Fruit fly (Drosophila melanogaster) whole organism, prepupa: ENCODE measurements around the gene CG14431.

ENCODE experiments used
- Blimp-1 ChIP-seq: fragments of 200-800 bp; sonication (Bioruptor generic); optimal IDR thresholded peaks from 3 replicates; lab custom pipeline; 2017; ENCODE audit warnings: missing biosample characterization, missing genetic modification characterization, mild to moderate bottlenecking, moderate library complexity, missing genetic modification reagents
- CG10631 ChIP-seq: fragments of 200-800 bp; sonication (Bioruptor generic); optimal IDR thresholded peaks from 2 replicates; lab custom pipeline; 2016; ENCODE audit warnings: missing biosample characterization, missing genetic modification characterization
- CG10669 ChIP-seq: fragments of 200-800 bp; sonication (Bioruptor generic); optimal IDR thresholded peaks from 3 replicates; lab custom pipeline; 2018; ENCODE audit warnings: missing biosample characterization, mild to moderate bottlenecking, missing genetic modification characterization, moderate library complexity
- CG11294 ChIP-seq: fragments of 200-800 bp; sonication (Bioruptor generic); IDR thresholded peaks from 2 replicates; pipeline ENCODE4 v1.3.6; 2022; ENCODE audit warnings: missing biosample characterization, missing genetic modification characterization
- CG11762 ChIP-seq: fragments of 200-800 bp; sonication (Bioruptor generic); optimal IDR thresholded peaks from 3 replicates; lab custom pipeline; 2016; ENCODE audit warnings: missing biosample characterization, missing genetic modification characterization; ENCODE audit not compliant: insufficient read depth
- CG11902 ChIP-seq: fragments of 200-800 bp; sonication (Bioruptor generic); optimal IDR thresholded peaks from 3 replicates; lab custom pipeline; 2016; ENCODE audit warnings: missing biosample characterization, missing genetic modification characterization
- CG15336 ChIP-seq: fragments of 200-800 bp; sonication (Bioruptor generic); IDR thresholded peaks from 2 replicates; pipeline ENCODE4 v1.3.6; 2022; ENCODE audit warnings: missing biosample characterization, missing genetic modification characterization
- CG16779 ChIP-seq: fragments of 200-800 bp; sonication (Bioruptor generic); optimal IDR thresholded peaks from 3 replicates; lab custom pipeline; 2017; ENCODE audit warnings: missing biosample characterization, mild to moderate bottlenecking, missing genetic modification characterization
- CG3032 ChIP-seq: fragments of 200-800 bp; optimal IDR thresholded peaks from 2 replicates; lab custom pipeline; 2019; ENCODE audit warnings: missing biosample characterization, mild to moderate bottlenecking, missing genetic modification characterization, moderate library complexity
- CG3919 ChIP-seq: fragments of 200-800 bp; sonication (Bioruptor generic); optimal IDR thresholded peaks from 3 replicates; lab custom pipeline; 2016; ENCODE audit warnings: missing biosample characterization, missing genetic modification characterization
- CG6163 ChIP-seq: fragments of 200-800 bp; sonication (Bioruptor generic); IDR thresholded peaks from 3 replicates; pipeline ENCODE4 v1.3.6; 2022; ENCODE audit warnings: missing biosample characterization, missing genetic modification characterization
- CG6276 ChIP-seq: fragments of 200-800 bp; sonication (Bioruptor generic); optimal IDR thresholded peaks from 2 replicates; lab custom pipeline; 2017; ENCODE audit warnings: missing biosample characterization, mild to moderate bottlenecking, missing genetic modification characterization
- CG6792 ChIP-seq: fragments of 200-800 bp; sonication (Bioruptor generic); optimal IDR thresholded peaks from 3 replicates; lab custom pipeline; 2016; ENCODE audit warnings: missing biosample characterization, missing genetic modification characterization
- CG6808 ChIP-seq: fragments of 200-800 bp; sonication (Bioruptor generic); optimal IDR thresholded peaks from 3 replicates; lab custom pipeline; 2017; ENCODE audit warnings: missing biosample characterization, missing genetic modification characterization, mild to moderate bottlenecking, moderate library complexity, missing genetic modification reagents
- CG6854 ChIP-seq: fragments of 200-800 bp; sonication (Bioruptor generic); optimal IDR thresholded peaks from 2 replicates; lab custom pipeline; 2017; ENCODE audit warnings: missing biosample characterization, mild to moderate bottlenecking, missing genetic modification characterization
- CG7368 ChIP-seq: fragments of 200-800 bp; sonication (Bioruptor generic); optimal IDR thresholded peaks from 3 replicates; lab custom pipeline; 2016; ENCODE audit warnings: missing biosample characterization, missing genetic modification characterization
- CG8319 ChIP-seq: fragments of 200-800 bp; sonication (Bioruptor generic); optimal IDR thresholded peaks from 3 replicates; lab custom pipeline; 2016; ENCODE audit warnings: missing biosample characterization, missing genetic modification characterization
- CG8632 ChIP-seq: fragments of 200-800 bp; sonication (Bioruptor generic); optimal IDR thresholded peaks from 3 replicates; lab custom pipeline; 2016; ENCODE audit warnings: missing biosample characterization, missing genetic modification characterization
- CG9139 ChIP-seq: fragments of 200-800 bp; sonication (Bioruptor generic); optimal IDR thresholded peaks from 3 replicates; lab custom pipeline; 2017; ENCODE audit warnings: missing biosample characterization, mild to moderate bottlenecking, missing genetic modification characterization
- Eip75B ChIP-seq: fragments of 200-800 bp; sonication (Bioruptor generic); optimal IDR thresholded peaks from 3 replicates; lab custom pipeline; 2016; ENCODE audit warnings: missing biosample characterization, missing genetic modification characterization
- Ets21C ChIP-seq: fragments of 200-800 bp; sonication (Bioruptor generic); optimal IDR thresholded peaks from 3 replicates; lab custom pipeline; 2016; ENCODE audit warnings: missing biosample characterization, missing genetic modification characterization
- Ets96B ChIP-seq: fragments of 200-800 bp; optimal IDR thresholded peaks from 2 replicates; lab custom pipeline; 2019; ENCODE audit warnings: missing biosample characterization, mild to moderate bottlenecking, missing genetic modification characterization, moderate library complexity
- Hr38 ChIP-seq: sonication (Bioruptor generic); optimal IDR thresholded peaks from 2 replicates; lab custom pipeline; 2016; ENCODE audit warnings: missing biosample characterization, missing genetic modification characterization
- Hr4 ChIP-seq: fragments of 200-800 bp; sonication (Bioruptor generic); optimal IDR thresholded peaks from 3 replicates; lab custom pipeline; 2016; ENCODE audit warnings: missing biosample characterization, missing genetic modification characterization
- Lpt ChIP-seq: fragments of 200-800 bp; sonication (Bioruptor generic); optimal IDR thresholded peaks from 3 replicates; lab custom pipeline; 2016; ENCODE audit warnings: missing biosample characterization, missing genetic modification characterization
- Met ChIP-seq: fragments of 200-800 bp; sonication (Bioruptor generic); optimal IDR thresholded peaks from 3 replicates; lab custom pipeline; 2016; ENCODE audit warnings: missing biosample characterization, missing genetic modification characterization
- OdsH ChIP-seq: fragments of 200-800 bp; sonication (Bioruptor generic); optimal IDR thresholded peaks from 3 replicates; lab custom pipeline; 2016; ENCODE audit warnings: missing biosample characterization, missing genetic modification characterization
- Smox ChIP-seq: fragments of 200-800 bp; sonication (Bioruptor generic); optimal IDR thresholded peaks from 3 replicates; lab custom pipeline; 2016; ENCODE audit warnings: missing biosample characterization, missing genetic modification characterization
- Sox102F ChIP-seq: fragments of 200-800 bp; sonication (Bioruptor generic); optimal IDR thresholded peaks from 2 replicates; lab custom pipeline; 2016; ENCODE audit warnings: missing biosample characterization, mild to moderate bottlenecking, missing genetic modification characterization
- Sox14 ChIP-seq: fragments of 200-800 bp; sonication (Bioruptor generic); optimal IDR thresholded peaks from 3 replicates; lab custom pipeline; 2016; ENCODE audit warnings: missing biosample characterization, missing genetic modification characterization
- Sox15 ChIP-seq: fragments of 200-800 bp; sonication (Bioruptor generic); optimal IDR thresholded peaks from 3 replicates; lab custom pipeline; 2016; ENCODE audit warnings: missing biosample characterization, missing genetic modification characterization
- acj6 ChIP-seq: fragments of 200-800 bp; sonication (Bioruptor generic); optimal IDR thresholded peaks from 3 replicates; lab custom pipeline; 2016; ENCODE audit warnings: missing biosample characterization, missing genetic modification characterization
- cyc ChIP-seq: fragments of 200-800 bp; sonication (Bioruptor generic); optimal IDR thresholded peaks from 3 replicates; lab custom pipeline; 2016; ENCODE audit warnings: missing biosample characterization, missing genetic modification characterization
- dac ChIP-seq: fragments of 200-800 bp; sonication (Bioruptor generic); optimal IDR thresholded peaks from 2 replicates; lab custom pipeline; 2017; ENCODE audit warnings: missing biosample characterization, mild to moderate bottlenecking, missing genetic modification characterization
- dsx ChIP-seq: fragments of 200-800 bp; optimal IDR thresholded peaks from 3 replicates; lab custom pipeline; 2019; ENCODE audit warnings: missing biosample characterization, mild to moderate bottlenecking, missing genetic modification characterization, moderate library complexity; ENCODE audit not compliant: poor library complexity, severe bottlenecking
- esn ChIP-seq: fragments of 200-800 bp; sonication (Bioruptor generic); optimal IDR thresholded peaks from 2 replicates; lab custom pipeline; 2016; ENCODE audit warnings: missing biosample characterization, mild to moderate bottlenecking, missing genetic modification characterization, moderate library complexity
- fkh ChIP-seq: fragments of 200-800 bp; sonication (Bioruptor generic); optimal IDR thresholded peaks from 3 replicates; lab custom pipeline; 2017; ENCODE audit warnings: missing biosample characterization, mild to moderate bottlenecking, missing genetic modification characterization, moderate library complexity
- lz ChIP-seq: fragments of 200-800 bp; sonication (Bioruptor generic); optimal IDR thresholded peaks from 3 replicates; lab custom pipeline; 2016; ENCODE audit warnings: missing biosample characterization, missing genetic modification characterization
- pdm3 ChIP-seq: fragments of 200-800 bp; sonication (Bioruptor generic); optimal IDR thresholded peaks from 3 replicates; lab custom pipeline; 2016; ENCODE audit warnings: missing biosample characterization, missing genetic modification characterization
- salr ChIP-seq, 2 experiments: fragments of 200-800 bp; sonication (Bioruptor generic); optimal IDR thresholded peaks; 3 replicates each; lab custom pipeline; 2016 to 2018; ENCODE audit warnings: missing biosample characterization in 2 of 2, missing genetic modification characterization in 2 of 2, mild to moderate bottlenecking in 1 of 2
- spab ChIP-seq: fragments of 200-800 bp; sonication (Bioruptor generic); optimal IDR thresholded peaks from 2 replicates; lab custom pipeline; 2017; ENCODE audit warnings: missing biosample characterization, mild to moderate bottlenecking, missing genetic modification characterization, missing genetic modification reagents
- ss ChIP-seq, 2 experiments: fragments of 200-800 bp; sonication (Bioruptor generic); optimal IDR thresholded peaks; 2 replicates in 1 of 2; 3 replicates in 1 of 2; lab custom pipeline; 2017 to 2018; ENCODE audit warnings: mild to moderate bottlenecking in 2 of 2, missing biosample characterization in 2 of 2, missing genetic modification characterization in 2 of 2, moderate library complexity in 1 of 2
- topi ChIP-seq: fragments of 200-800 bp; sonication (Bioruptor generic); optimal IDR thresholded peaks from 3 replicates; lab custom pipeline; 2016; ENCODE audit warnings: missing biosample characterization, missing genetic modification characterization
- vri ChIP-seq: fragments of 200-800 bp; sonication (Bioruptor generic); optimal IDR thresholded peaks from 3 replicates; lab custom pipeline; 2016; ENCODE audit warnings: missing biosample characterization, mild to moderate bottlenecking, missing genetic modification characterization

CG14431 gene

dm6 chrX:6983500-6984320 lies 75.6 kb downstream of the CG14431 start (continued):
- TF ChIP-seq CG8632 (GFP tag; lab: Kevin White, UChicago) (peak; percentile 55), dac (no peak), CG3032 (tag; lab: Kevin White, UChicago) (peak; percentile 68), Smox (GFP tag; lab: Kevin White, UChicago) (peak; percentile 31), Sox102F (GFP tag; lab: Kevin White, UChicago) (peak; percentile 39), fkh (no peak), esn (GFP tag; lab: Kevin White, UChicago) (peak; percentile 49), CG8319 (GFP tag; lab: Kevin White, UChicago) (no peak), pdm3 (GFP tag; lab: Kevin White, UChicago) (peak; percentile 14), CG11294 (GFP tag; lab: Robert Waterston, UW) (no peak), topi (peak; percentile 37), CG3919 (GFP tag; lab: Kevin White, UChicago) (peak; percentile 62), CG7368 (GFP tag; lab: Kevin White, UChicago) (peak; percentile 28), CG6792 (GFP tag; lab: Kevin White, UChicago) (peak; percentile 52), CG10669 (GFP tag; lab: Kevin White, UChicago) (peak; percentile 44), Ets21C (GFP tag; lab: Kevin White, UChicago) (no peak), Hr38 (GFP tag; lab: Kevin White, UChicago) (no peak)

- TF ChIP-seq Ets21C (GFP tag; lab: Kevin White, UChicago) (peak; percentile 91), salr (GFP tag; optimal IDR thresholded peaks at IDR 0.05; lab: Kevin White, UChicago) (peak; percentile 44 to 79), Ets96B (tag; lab: Kevin White, UChicago) (peak; percentile 88), Hr4 (GFP tag; lab: Kevin White, UChicago) (peak; percentile 62), Hr38 (GFP tag; lab: Kevin White, UChicago) (no peak), Met (GFP tag; lab: Kevin White, UChicago) (peak; percentile 96), CG11762 (GFP tag; lab: Kevin White, UChicago) (peak; percentile 70), OdsH (GFP tag; lab: Kevin White, UChicago) (peak; percentile 86), acj6 (peak; percentile 90), CG9139 (GFP tag; lab: Kevin White, UChicago) (peak; percentile 68), dsx (GFP tag; lab: Kevin White, UChicago) (peak; percentile 88), CG3032 (tag; lab: Kevin White, UChicago) (peak; percentile 85), CG6854 (peak; percentile 76), ss (GFP tag; optimal IDR thresholded peaks at IDR 0.05; lab: Kevin White, UChicago) (peak; percentile 86 to 87), Blimp-1 (peak; percentile 72), vri (peak; percentile 96), CG8632 (GFP tag; lab: Kevin White, UChicago) (peak; percentile 87), CG6276 (GFP tag; lab: Kevin White, UChicago) (peak; percentile 76), cyc (GFP tag; lab: Kevin White, UChicago) (peak; percentile 93), Lpt (GFP tag; lab: Kevin White, UChicago) (peak; percentile 83), Sox15 (peak; percentile 75), CG15336 (GFP tag; lab: Robert Waterston, UW) (peak; percentile 81), CG7368 (GFP tag; lab: Kevin White, UChicago) (peak; percentile 70), CG3919 (GFP tag; lab: Kevin White, UChicago) (peak; percentile 91), CG6163 (GFP tag; lab: Robert Waterston, UW) (peak; percentile 90), spab (peak; percentile 79), lz (GFP tag; lab: Kevin White, UChicago) (peak; percentile 95), Sox14 (GFP tag; lab: Kevin White, UChicago) (peak; percentile 95), CG6792 (GFP tag; lab: Kevin White, UChicago) (peak; percentile 92), esn (GFP tag; lab: Kevin White, UChicago) (peak; percentile 97), CG11902 (GFP tag; lab: Kevin White, UChicago) (peak; percentile 77), CG16779 (tag; lab: Kevin White, UChicago) (peak; percentile 44), CG6808 (GFP tag; lab: Kevin White, UChicago) (peak; percentile 78), CG10631 (GFP tag; lab: Kevin White, UChicago) (peak; percentile 91), Eip75B (peak; percentile 93), CG8319 (GFP tag; lab: Kevin White, UChicago) (peak; percentile 69), CG11294 (GFP tag; lab: Robert Waterston, UW) (no peak; the same call in 1 of the 2 replicates)
Observed at dm6 chrX:6985182-6985851, 77.2 kb downstream of the CG14431 start.
